Comparison of ENCODE assay signal across 1 worm cellular context in the genomic region with DNA sequence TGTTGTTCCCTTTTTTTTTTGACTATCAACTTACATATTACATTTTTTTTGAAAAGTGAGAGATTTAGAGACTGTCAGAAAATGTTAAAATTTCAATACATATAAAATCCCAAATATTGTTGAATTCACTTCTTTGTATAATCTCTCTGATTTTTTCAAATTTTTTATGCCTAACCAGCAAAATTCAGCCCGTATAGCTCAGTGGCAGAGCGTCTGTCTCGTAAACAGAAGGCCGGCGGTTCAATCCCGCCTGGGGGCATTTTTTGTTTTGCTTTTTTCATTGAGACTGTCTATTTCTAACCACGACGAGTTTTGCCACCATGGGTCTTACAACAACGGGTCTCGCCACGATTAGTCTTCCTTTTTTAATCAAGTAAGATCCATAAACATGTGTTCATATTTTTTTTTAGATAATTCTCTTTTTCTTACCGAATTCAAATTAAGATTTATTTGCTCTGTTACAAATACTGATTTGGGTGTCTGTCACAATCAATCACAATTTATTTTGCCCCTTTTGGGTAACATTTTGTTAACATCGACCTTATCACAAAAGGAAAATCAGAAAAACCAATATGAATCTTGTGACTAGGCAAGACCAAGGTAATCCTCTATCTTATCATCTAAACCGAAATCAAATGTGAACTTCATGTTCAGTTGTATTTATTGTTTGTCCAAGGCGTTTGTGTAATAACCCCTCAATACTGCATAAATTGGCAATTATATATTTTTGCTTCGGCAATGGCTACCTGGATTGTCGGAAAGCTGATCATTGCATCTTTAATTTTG.
TF ChIP-seq lines count a peak whose summit lies in the region.

Gene glc-1 (plus strand): TSS at position 663 of the 786 bp plus-strand sequence.

TF ChIP-seq in whole organism, young adult, 124 proteins besides CTCF, POLR2A, EP300 and RAD21 (continued from another document):
- peak; percentile 42 for TF ChIP-seq B0261.1 (tag; optimal IDR thresholded peaks at IDR 0.05; lab: Kevin White, UChicago)
TF ChIP-seq in whole organism, young adult: peak in this region for 5.
